Fruit fly (Drosophila melanogaster) whole organism, embryonic: Measurements from ENCODE around the gene CG2854.

Source experiments
- Abd-B ChIP-seq: fragments of 200-800 bp; sonication (Bioruptor generic); optimal IDR thresholded peaks from 2 replicates; lab custom pipeline; 2018; ENCODE audit warnings: missing biosample characterization, mild to moderate bottlenecking, missing genetic modification characterization, moderate library complexity
- Atf-2 ChIP-seq: fragments of 200-800 bp; sonication (Bioruptor generic); optimal IDR thresholded peaks from 2 replicates; lab custom pipeline; 2016; ENCODE audit warnings: missing biosample characterization, missing genetic modification characterization
- CG12236 ChIP-seq: fragments of 200-800 bp; sonication (Bioruptor generic); optimal IDR thresholded peaks from 2 replicates; lab custom pipeline; 2016; ENCODE audit warnings: missing biosample characterization, missing genetic modification characterization
- CG12299 ChIP-seq: fragments of 200-800 bp; sonication (Bioruptor generic); optimal IDR thresholded peaks from 2 replicates; lab custom pipeline; 2018; ENCODE audit warnings: missing biosample characterization, mild to moderate bottlenecking, missing genetic modification characterization
- CG17802 ChIP-seq: fragments of 200-800 bp; sonication (Bioruptor generic); optimal IDR thresholded peaks from 2 replicates; lab custom pipeline; 2018; ENCODE audit warnings: missing biosample characterization, mild to moderate bottlenecking, missing genetic modification characterization, moderate library complexity
- CG2120 ChIP-seq: fragments of 200-800 bp; sonication (Bioruptor generic); optimal IDR thresholded peaks from 3 replicates; lab custom pipeline; 2016; ENCODE audit warnings: missing biosample characterization, missing genetic modification characterization
- CG2129 ChIP-seq: fragments of 200-800 bp; sonication (Bioruptor generic); IDR thresholded peaks from 2 replicates; pipeline ENCODE4 v1.3.6; 2022; ENCODE audit warnings: missing biosample characterization, missing genetic modification characterization; ENCODE audit not compliant: partially characterized antibody
- CG3163 ChIP-seq: fragments of 200-800 bp; sonication (Bioruptor generic); optimal IDR thresholded peaks from 3 replicates; lab custom pipeline; 2016; ENCODE audit warnings: missing biosample characterization, missing genetic modification characterization
- CG33213 ChIP-seq: fragments of 200-800 bp; sonication (Bioruptor generic); optimal IDR thresholded peaks from 3 replicates; lab custom pipeline; 2016; ENCODE audit warnings: missing biosample characterization, missing genetic modification characterization
- CG6254 ChIP-seq: fragments of 200-800 bp; sonication (Bioruptor generic); optimal IDR thresholded peaks from 3 replicates; lab custom pipeline; 2017; ENCODE audit warnings: mild to moderate bottlenecking, missing biosample characterization, missing genetic modification reagents, missing genetic modification characterization
- CG6654 ChIP-seq: fragments of 200-800 bp; sonication (Bioruptor generic); optimal IDR thresholded peaks from 2 replicates; lab custom pipeline; 2017; ENCODE audit warnings: missing biosample characterization, mild to moderate bottlenecking, missing genetic modification characterization
- CG7271 ChIP-seq: fragments of 200-800 bp; sonication (Bioruptor generic); optimal IDR thresholded peaks from 2 replicates; lab custom pipeline; 2018; ENCODE audit warnings: missing biosample characterization, mild to moderate bottlenecking, missing genetic modification characterization, moderate library complexity
- CG7928 ChIP-seq: fragments of 200-800 bp; sonication (Bioruptor generic); optimal IDR thresholded peaks from 2 replicates; lab custom pipeline; 2017; ENCODE audit warnings: missing biosample characterization, mild to moderate bottlenecking, missing genetic modification characterization
- CHES-1-like ChIP-seq: fragments of 200-800 bp; sonication (Bioruptor generic); optimal IDR thresholded peaks from 2 replicates; lab custom pipeline; 2016; ENCODE audit warnings: missing biosample characterization, missing genetic modification characterization
- CkIIα-i1 ChIP-seq: fragments of 200-800 bp; sonication (Bioruptor generic); IDR thresholded peaks from 2 replicates; pipeline ENCODE4 v1.3.6; 2022; ENCODE audit warnings: missing biosample characterization, missing genetic modification characterization
- D19A ChIP-seq: fragments of 200-800 bp; optimal IDR thresholded peaks from 3 replicates; lab custom pipeline; 2019; ENCODE audit warnings: missing biosample characterization, mild to moderate bottlenecking, missing genetic modification characterization, moderate library complexity
- Dip2 ChIP-seq: fragments of 200-800 bp; sonication (Bioruptor generic); IDR thresholded peaks from 2 replicates; pipeline ENCODE4 v1.3.6; 2022; ENCODE audit warnings: missing biosample characterization, missing genetic modification characterization
- Dip3 ChIP-seq: fragments of 200-800 bp; sonication (Bioruptor generic); optimal IDR thresholded peaks from 3 replicates; lab custom pipeline; 2016; ENCODE audit warnings: missing biosample characterization, missing genetic modification characterization
- Eip74EF ChIP-seq, 2 experiments: fragments of 200-800 bp in 1 of 2; fragments of >200 bp in 1 of 2; sonication (Bioruptor generic) in 1 of 2; optimal IDR thresholded peaks; 2 replicates each; lab custom pipeline; 2017 to 2019; ENCODE audit warnings: missing biosample characterization in 2 of 2, missing genetic modification characterization in 2 of 2, mild to moderate bottlenecking in 1 of 2, moderate library complexity in 1 of 2
- Hsf ChIP-seq: fragments of 200-800 bp; sonication (Bioruptor generic); optimal IDR thresholded peaks from 3 replicates; lab custom pipeline; 2016; ENCODE audit warnings: missing biosample characterization, missing genetic modification characterization
- Nf-YA ChIP-seq: fragments of 200-800 bp; sonication (Bioruptor generic); IDR thresholded peaks from 2 replicates; pipeline ENCODE4 v1.3.6; 2022; ENCODE audit warnings: missing biosample characterization, missing genetic modification characterization
- Optix ChIP-seq: fragments of 200-800 bp; sonication (Bioruptor generic); IDR thresholded peaks from 3 replicates; pipeline ENCODE4 v1.3.6; 2022; ENCODE audit warnings: missing biosample characterization, missing genetic modification characterization
- Pdp1 ChIP-seq, 2 experiments: fragments of 200-800 bp; sonication (Bioruptor generic); optimal IDR thresholded peaks; 3 replicates each; lab custom pipeline; 2016; ENCODE audit warnings: missing biosample characterization in 2 of 2, missing genetic modification characterization in 2 of 2, mild to moderate bottlenecking in 1 of 2, moderate library complexity in 1 of 2
- Rfx ChIP-seq: fragments of 200-800 bp; sonication (Bioruptor generic); IDR thresholded peaks from 2 replicates; pipeline ENCODE4 v1.3.6; 2022; ENCODE audit warnings: missing biosample characterization, missing genetic modification characterization
- Sox102F ChIP-seq: fragments of 200-800 bp; sonication (Bioruptor generic); optimal IDR thresholded peaks from 2 replicates; lab custom pipeline; 2018; ENCODE audit warnings: missing biosample characterization, mild to moderate bottlenecking, missing genetic modification characterization, moderate library complexity
- Usf ChIP-seq: fragments of 200-800 bp; sonication (Bioruptor generic); optimal IDR thresholded peaks from 2 replicates; lab custom pipeline; 2017; ENCODE audit warnings: missing genotype, missing biosample characterization, missing genetic modification characterization
- cas ChIP-seq: fragments of 200-800 bp; sonication (Bioruptor generic); IDR thresholded peaks from 2 replicates; pipeline ENCODE4 v1.3.6; 2022; ENCODE audit warnings: missing biosample characterization, missing genetic modification characterization
- crc ChIP-seq: fragments of 200-800 bp; sonication (Bioruptor generic); optimal IDR thresholded peaks from 2 replicates; lab custom pipeline; 2016; ENCODE audit warnings: missing biosample characterization, missing genetic modification characterization
- crp ChIP-seq, 2 experiments: fragments of 200-800 bp; sonication (Bioruptor generic); optimal IDR thresholded peaks; 2 replicates in 1 of 2; 3 replicates in 1 of 2; lab custom pipeline; 2017; ENCODE audit warnings: missing biosample characterization in 2 of 2, missing genetic modification characterization in 2 of 2, mild to moderate bottlenecking in 1 of 2, moderate library complexity in 1 of 2
- dan ChIP-seq: fragments of 200-800 bp; sonication (Bioruptor generic); IDR thresholded peaks from 2 replicates; pipeline ENCODE4 v1.3.6; 2022; ENCODE audit warnings: missing biosample characterization, missing genetic modification characterization
- ems ChIP-seq: fragments of 200-800 bp; sonication (Bioruptor generic); optimal IDR thresholded peaks from 3 replicates; lab custom pipeline; 2016; ENCODE audit warnings: missing biosample characterization, missing genetic modification characterization
- fru ChIP-seq: fragments of >200 bp; optimal IDR thresholded peaks from 2 replicates; lab custom pipeline; 2017
- gcm ChIP-seq: fragments of 200-800 bp; sonication (Bioruptor generic); optimal IDR thresholded peaks from 2 replicates; lab custom pipeline; 2019; ENCODE audit warnings: missing biosample characterization, mild to moderate bottlenecking, missing genetic modification characterization, moderate library complexity
- lbe ChIP-seq: fragments of 200-800 bp; sonication (Bioruptor generic); optimal IDR thresholded peaks from 2 replicates; lab custom pipeline; 2016; ENCODE audit warnings: missing biosample characterization, mild to moderate bottlenecking, missing genetic modification characterization
- luna ChIP-seq: fragments of 200-800 bp; sonication (Bioruptor generic); optimal IDR thresholded peaks from 2 replicates; lab custom pipeline; 2016; ENCODE audit warnings: missing biosample characterization, missing genetic modification characterization
- maf-S ChIP-seq: fragments of 200-800 bp; sonication (Bioruptor generic); optimal IDR thresholded peaks from 2 replicates; lab custom pipeline; 2016; ENCODE audit warnings: missing biosample characterization, missing genetic modification characterization
- mld ChIP-seq: fragments of 200-800 bp; sonication (Bioruptor generic); IDR thresholded peaks from 3 replicates; pipeline ENCODE4 v1.3.6; 2022; ENCODE audit warnings: missing biosample characterization, missing genetic modification characterization; ENCODE audit not compliant: partially characterized antibody
- nerfin-1 ChIP-seq: fragments of 200-800 bp; sonication (Bioruptor generic); optimal IDR thresholded peaks from 3 replicates; lab custom pipeline; 2019; ENCODE audit warnings: missing biosample characterization, mild to moderate bottlenecking, missing genetic modification characterization, moderate library complexity
- nom ChIP-seq: fragments of 200-800 bp; sonication (Bioruptor generic); optimal IDR thresholded peaks from 2 replicates; lab custom pipeline; 2017; ENCODE audit warnings: missing biosample characterization, missing genetic modification characterization, mild to moderate bottlenecking, moderate library complexity, missing genetic modification reagents
- odd ChIP-seq: fragments of 200-800 bp; sonication (Bioruptor generic); optimal IDR thresholded peaks from 2 replicates; lab custom pipeline; 2017; ENCODE audit warnings: missing biosample characterization, mild to moderate bottlenecking, missing genetic modification characterization
- pb ChIP-seq: fragments of 200-800 bp; sonication (Bioruptor generic); optimal IDR thresholded peaks from 3 replicates; lab custom pipeline; 2016; ENCODE audit warnings: missing biosample characterization, missing genetic modification characterization
- phol ChIP-seq: fragments of 200-800 bp; sonication (Bioruptor generic); optimal IDR thresholded peaks from 3 replicates; lab custom pipeline; 2018; ENCODE audit warnings: missing biosample characterization, mild to moderate bottlenecking, missing genetic modification characterization, moderate library complexity
- scrt ChIP-seq: fragments of 200-800 bp; sonication (Bioruptor generic); optimal IDR thresholded peaks from 2 replicates; lab custom pipeline; 2018; ENCODE audit warnings: missing biosample characterization, mild to moderate bottlenecking, missing genetic modification characterization, moderate library complexity
- sisA ChIP-seq: fragments of 200-800 bp; sonication (Bioruptor generic); IDR thresholded peaks from 2 replicates; pipeline ENCODE4 v1.3.6; 2022; ENCODE audit warnings: missing biosample characterization, missing genetic modification characterization
- sqz ChIP-seq: fragments of 200-800 bp; sonication (Bioruptor generic); optimal IDR thresholded peaks from 3 replicates; lab custom pipeline; 2018; ENCODE audit warnings: missing biosample characterization, mild to moderate bottlenecking, missing genetic modification characterization
- sr ChIP-seq: fragments of 200-800 bp; sonication (Bioruptor generic); IDR thresholded peaks from 3 replicates; pipeline ENCODE4 v1.3.6; 2022; ENCODE audit warnings: missing biosample characterization, missing genetic modification characterization
- usp ChIP-seq: fragments of >200 bp; optimal IDR thresholded peaks from 2 replicates; lab custom pipeline; 2017; ENCODE audit warnings: missing biosample characterization, missing genetic modification characterization
- zfh1 ChIP-seq: fragments of 200-800 bp; sonication (Bioruptor generic); IDR thresholded peaks from 3 replicates; pipeline ENCODE4 v1.3.6; 2022; ENCODE audit warnings: missing biosample characterization, missing genetic modification characterization

The CG2854 gene

dm6 chrX:2296230-2297044, 30.5 kb upstream of the CG2854 start (continued):
- peak; percentile 93 for TF ChIP-seq nerfin-1 (tag; lab: Kevin White, UChicago)
- peak in 1 of 2 experiments; percentile 94 for TF ChIP-seq Eip74EF (GFP tag; optimal IDR thresholded peaks at IDR 0.05; lab: Kevin White, UChicago)
- TF ChIP-seq CG12236 (GFP tag; lab: Kevin White, UChicago): peak; percentile 91
- peak; percentile 83 for TF ChIP-seq CG6254 (GFP tag; lab: Kevin White, UChicago)
- no peak for TF ChIP-seq CG2129 (GFP tag; lab: Robert Waterston, UW)
- TF ChIP-seq Sox102F (GFP tag; lab: Kevin White, UChicago): peak; percentile 90
- TF ChIP-seq Usf (GFP tag; lab: Kevin White, UChicago): peak; percentile 94
- TF ChIP-seq Rfx (GFP tag; lab: Robert Waterston, UW): peak; percentile 77; the same call in 1 of the 2 replicates
- peak; percentile 83 for TF ChIP-seq scrt (GFP tag; lab: Kevin White, UChicago)
- TF ChIP-seq CG7928 (GFP tag; lab: Kevin White, UChicago): peak; percentile 66
- peak; percentile 95 for TF ChIP-seq pb (GFP tag; lab: Kevin White, UChicago)
- TF ChIP-seq CG2120 (GFP tag; lab: Kevin White, UChicago): peak; percentile 94
- TF ChIP-seq luna (GFP tag; lab: Kevin White, UChicago): peak; percentile 84
- no peak for TF ChIP-seq sr
- peak; percentile 94 for TF ChIP-seq Abd-B (GFP tag; lab: Kevin White, UChicago)
- peak; percentile 91 for TF ChIP-seq CG3163
- no peak for TF ChIP-seq usp (GFP tag; lab: Kevin White, UChicago)
- TF ChIP-seq CG17802 (tag; lab: Kevin White, UChicago): peak; percentile 68
- TF ChIP-seq Dip2 (GFP tag; lab: Robert Waterston, UW): peak; percentile 44; the same call in 1 of the 2 replicates
- TF ChIP-seq CG7271: no peak
- peak; percentile 79 for TF ChIP-seq CG12299
- TF ChIP-seq Atf-2 (GFP tag; lab: Kevin White, UChicago): peak; percentile 97
- TF ChIP-seq mld (GFP tag; lab: Robert Waterston, UW): no peak
- TF ChIP-seq lbe (GFP tag; lab: Kevin White, UChicago): peak; percentile 58
- TF ChIP-seq gcm (GFP tag; lab: Kevin White, UChicago): peak; percentile 89
- peak; percentile 94 for TF ChIP-seq ems (GFP tag; lab: Kevin White, UChicago)
- peak; percentile 85 for TF ChIP-seq CG6654
- TF ChIP-seq sisA (GFP tag; lab: Robert Waterston, UW): peak; percentile 77
- peak; percentile 74; the same call in 2 of the 3 replicates for TF ChIP-seq zfh1 (GFP tag; lab: Robert Waterston, UW)
- TF ChIP-seq Nf-YA (GFP tag; lab: Robert Waterston, UW): peak; percentile 64
- TF ChIP-seq CG33213 (GFP tag; lab: Kevin White, UChicago): peak; percentile 87
- peak; percentile 87 to 96 for TF ChIP-seq Pdp1 (GFP tag; optimal IDR thresholded peaks at IDR 0.05; lab: Kevin White, UChicago)
- peak; percentile 94 for TF ChIP-seq crc (GFP tag; lab: Kevin White, UChicago)
- peak; percentile 91 for TF ChIP-seq D19A (tag; lab: Kevin White, UChicago)
- TF ChIP-seq phol (tag; lab: Kevin White, UChicago): peak; percentile 96
- peak; percentile 94 for TF ChIP-seq odd (GFP tag; lab: Kevin White, UChicago)
- TF ChIP-seq fru (lab: Kevin White, UChicago): no peak
- peak; percentile 50; the same call in 1 of the 2 replicates for TF ChIP-seq dan
- peak; percentile 52; the same call in 1 of the 2 replicates for TF ChIP-seq cas
- TF ChIP-seq CHES-1-like (GFP tag; lab: Kevin White, UChicago): peak; percentile 95
- TF ChIP-seq maf-S (GFP tag; lab: Kevin White, UChicago): peak; percentile 89
- TF ChIP-seq nom (GFP tag; lab: Kevin White, UChicago): peak; percentile 82
- TF ChIP-seq crp (GFP tag; optimal IDR thresholded peaks at IDR 0.05; lab: Kevin White, UChicago): peak in 1 of 2 experiments; percentile 60
- TF ChIP-seq sqz: peak; percentile 94
- peak; percentile 74 for TF ChIP-seq Optix
- peak; percentile 18; the same call in 1 of the 2 replicates for TF ChIP-seq CkIIα-i1
- TF ChIP-seq Hsf (GFP tag; lab: Kevin White, UChicago): peak; percentile 94
- peak; percentile 81 for TF ChIP-seq Dip3 (GFP tag; lab: Kevin White, UChicago)
